Fruit fly (Drosophila melanogaster): ENCODE results near the gene CG43091.
A peak's percentile ranks its signal among the peaks of the same experiment; 100 is the strongest.

DNA sequence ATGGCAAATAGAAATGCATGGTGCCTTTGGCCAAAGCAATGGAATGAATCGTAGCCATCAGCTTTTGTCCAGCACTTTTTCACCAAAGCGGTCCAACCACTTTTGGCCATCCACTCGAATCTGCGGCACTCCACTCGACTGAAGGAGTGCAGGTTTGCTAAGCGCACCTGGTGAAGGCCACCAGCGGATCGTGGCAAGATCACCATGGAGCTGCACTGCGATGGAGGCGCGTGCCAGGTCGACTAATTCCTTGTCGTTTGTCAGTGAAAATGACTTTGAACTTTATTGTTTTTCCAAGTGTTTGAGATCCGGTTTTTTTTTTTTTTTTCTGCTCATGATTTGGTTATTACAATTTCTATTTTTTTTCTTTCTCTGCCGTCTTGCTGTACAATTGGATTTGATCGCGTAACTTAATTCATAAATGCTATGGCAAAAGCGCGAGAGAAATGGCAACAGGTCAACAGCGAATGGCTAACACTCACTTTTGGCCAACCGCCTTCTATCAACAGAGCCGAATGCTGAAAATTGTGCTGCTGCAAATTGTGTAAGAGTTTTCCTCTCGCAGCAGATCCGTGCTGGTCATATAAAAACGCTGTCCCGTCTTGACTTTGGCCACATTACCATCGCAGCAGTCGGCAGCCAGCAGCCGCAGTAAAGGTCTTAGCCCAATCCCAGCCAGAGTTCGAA, 35.3 kb upstream of the CG43091 start, which contains the start of gene CG7031:
- TF ChIP-seq Gug (GFP tag; IDR thresholded peaks at IDR 0.05) (no peak), eg (GFP tag; IDR thresholded peaks at IDR 0.05) (peak; percentile 39; the same call in 1 of the 3 replicates), CG11294 (GFP tag; IDR thresholded peaks at IDR 0.05) (no peak), salr (GFP tag; optimal IDR thresholded peaks at IDR 0.05) (no peak), CG31627 (GFP tag; optimal IDR thresholded peaks at IDR 0.05) (no peak), CG16779 (tag; optimal IDR thresholded peaks at IDR 0.05) (no peak), CG34406 (GFP tag; optimal IDR thresholded peaks at IDR 0.05) (no peak), Ets96B (tag; optimal IDR thresholded peaks at IDR 0.05) (no peak), Sox102F (GFP tag; optimal IDR thresholded peaks at IDR 0.05) (no peak), Eip93F (GFP tag; optimal IDR thresholded peaks at IDR 0.05) (no peak), CG3032 (tag; optimal IDR thresholded peaks at IDR 0.05) (no peak), spab (GFP tag; optimal IDR thresholded peaks at IDR 0.05) (no peak), CG9139 (GFP tag; optimal IDR thresholded peaks at IDR 0.05) (no peak), dac (GFP tag; optimal IDR thresholded peaks at IDR 0.05) (no peak)

All from whole organism, prepupa.